Fruit fly (Drosophila melanogaster) whole organism: ENCODE data around the gene mei-9.

Experiments used
- CG8478 ChIP-seq: fragments of >200 bp; optimal IDR thresholded peaks from 2 replicates; lab custom pipeline; 2018; ENCODE audit warnings: inconsistent platforms
- Dll ChIP-seq: fragments of >200 bp; optimal IDR thresholded peaks from 2 replicates; lab custom pipeline; 2017
- psq ChIP-seq: fragments of >200 bp; optimal IDR thresholded peaks from 2 replicates; lab custom pipeline; 2017
- usp ChIP-seq: fragments of >200 bp; optimal IDR thresholded peaks from 2 replicates; lab custom pipeline; 2017; ENCODE audit warnings: missing biosample characterization, missing genetic modification characterization, mixed read lengths

- no peak for TF ChIP-seq psq (lab: Kevin White, UChicago)
- no peak for TF ChIP-seq Dll (lab: Kevin White, UChicago)
- TF ChIP-seq CG8478 (lab: Kevin White, UChicago): no peak
- no peak for TF ChIP-seq usp (GFP tag; lab: Kevin White, UChicago)
Observed at dm6 chrX:4322131-4322233, 3.4 kb upstream of the mei-9 start, which contains the start of gene mRpL33.
